Fruit fly (Drosophila melanogaster): ENCODE data around the gene CG3345.

CG3345 gene

dm6 chr2L:249048-249825 is 19.7 kb upstream of the CG3345 start (continued):
- TF ChIP-seq CG12659 (GFP tag; optimal IDR thresholded peaks at IDR 0.05) (no peak), CG7745 (tag; optimal IDR thresholded peaks at IDR 0.05) (no peak), CG10431 (GFP tag; optimal IDR thresholded peaks at IDR 0.05) (no peak), pfk (GFP tag; optimal IDR thresholded peaks at IDR 0.05) (peak; percentile 24), pho (GFP tag; optimal IDR thresholded peaks at IDR 0.05) (no peak), zfh1 (GFP tag; IDR thresholded peaks at IDR 0.05) (0 out of 3 replicates have a peak, but pooled peaks have one; percentile 4), BtbVII (GFP tag; optimal IDR thresholded peaks at IDR 0.05) (no peak), org-1 (GFP tag; optimal IDR thresholded peaks at IDR 0.05) (no peak), zf30C (GFP tag; optimal IDR thresholded peaks at IDR 0.05) (peak; percentile 11), Deaf1 (tag; optimal IDR thresholded peaks at IDR 0.05) (peak; percentile 75), gce (GFP tag; IDR thresholded peaks at IDR 0.05) (0 out of 3 replicates have a peak, but pooled peaks have one; percentile 17), CG9876 (GFP tag; optimal IDR thresholded peaks at IDR 0.05) (no peak), CG13287 (GFP tag; IDR thresholded peaks at IDR 0.05; ENCODE audit: partially characterized antibody) (peak; percentile 62), Mad (GFP tag; optimal IDR thresholded peaks at IDR 0.05) (no peak), slbo (GFP tag; IDR thresholded peaks at IDR 0.05) (no peak), Mrtf (GFP tag; IDR thresholded peaks at IDR 0.05) (no peak), chn (GFP tag; optimal IDR thresholded peaks at IDR 0.05) (no peak), C15 (GFP tag; IDR thresholded peaks at IDR 0.05) (no peak), Lhr (GFP tag; optimal IDR thresholded peaks at IDR 0.05) (no peak), ap (GFP tag; IDR thresholded peaks at IDR 0.05) (no peak), ato (GFP tag; IDR thresholded peaks at IDR 0.05; ENCODE audit: partially characterized antibody) (no peak), HLH3B (GFP tag; IDR thresholded peaks at IDR 0.05) (no peak), CG4328 (GFP tag; optimal IDR thresholded peaks at IDR 0.05) (no peak), CG34376 (GFP tag; optimal IDR thresholded peaks at IDR 0.05) (peak; percentile 21), Atf3 (GFP tag; optimal IDR thresholded peaks at IDR 0.05) (no peak), chif (GFP tag; optimal IDR thresholded peaks at IDR 0.05) (no peak), CG9797 (GFP tag; optimal IDR thresholded peaks at IDR 0.05) (no peak), CG11560 (tag; IDR thresholded peaks at IDR 0.05) (no peak), CG3407 (GFP tag; optimal IDR thresholded peaks at IDR 0.05) (no peak), nau (GFP tag; optimal IDR thresholded peaks at IDR 0.05) (no peak), trh (GFP tag; optimal IDR thresholded peaks at IDR 0.05) (no peak), dmrt99B (tag; optimal IDR thresholded peaks at IDR 0.05) (peak; percentile 13), Abd-B (GFP tag; optimal IDR thresholded peaks at IDR 0.05) (no peak), CHES-1-like (GFP tag; optimal IDR thresholded peaks at IDR 0.05) (peak; percentile 26), NFAT (GFP tag; IDR thresholded peaks at IDR 0.05) (no peak), CkIIα-i1 (GFP tag; IDR thresholded peaks at IDR 0.05) (no peak), rib (GFP tag; IDR thresholded peaks at IDR 0.05) (no peak), YL-1 (GFP tag; optimal IDR thresholded peaks at IDR 0.05) (peak; percentile 13), Meics (GFP tag; optimal IDR thresholded peaks at IDR 0.05) (no peak), chinmo (GFP tag; IDR thresholded peaks at IDR 0.05; ENCODE audit: partially characterized antibody) (peak; percentile 96; the same call in 3 of the 4 replicates), CG18764 (GFP tag; optimal IDR thresholded peaks at IDR 0.05) (no peak), sqz (GFP tag; optimal IDR thresholded peaks at IDR 0.05) (peak; percentile 68), CG31388 (GFP tag; optimal IDR thresholded peaks at IDR 0.05) (no peak), PHDP (tag; optimal IDR thresholded peaks at IDR 0.05) (no peak), jigr1 (GFP tag; IDR thresholded peaks at IDR 0.05) (no peak), ci (GFP tag; IDR thresholded peaks at IDR 0.05) (peak; percentile 55; the same call in 2 of the 3 replicates), Nf-YA (GFP tag; IDR thresholded peaks at IDR 0.05) (no peak), sens (GFP tag) (peak; percentile 87), CG34224 (GFP tag; IDR thresholded peaks at IDR 0.05; ENCODE audit: partially characterized antibody) (peak; percentile 61), CG7839 (tag; optimal IDR thresholded peaks at IDR 0.05) (no peak)
